Worm (Caenorhabditis elegans): ENCODE data around the gene sec-16A.2.

The sec-16A.2 gene

ce11 chrX:8261125-8261684 is 25.8 kb upstream of the sec-16A.2 start, which contains the start of gene M60.7:
Gene M60.7, minus strand, starts transcription at chrX:8261175.
- no peak for TF ChIP-seq Y22D7AL.16 (tag; optimal IDR thresholded peaks at IDR 0.05)
- TF ChIP-seq ztf-16 (tag; optimal IDR thresholded peaks at IDR 0.05) = no peak
- TF ChIP-seq ceh-31 (tag; optimal IDR thresholded peaks at IDR 0.05) = no peak
- no peak for TF ChIP-seq syd-9 (tag; optimal IDR thresholded peaks at IDR 0.05)
- no peak for TF ChIP-seq unc-55 (GFP tag; optimal IDR thresholded peaks at IDR 0.05)
- no peak for TF ChIP-seq odd-2 (tag; optimal IDR thresholded peaks at IDR 0.05)
- TF ChIP-seq sox-2 (GFP tag; IDR thresholded peaks at IDR 0.05) = no peak
- no peak for TF ChIP-seq ceh-2 (tag; optimal IDR thresholded peaks at IDR 0.05)
- no peak for TF ChIP-seq ceh-19 (GFP tag; optimal IDR thresholded peaks at IDR 0.05)
- no peak for TF ChIP-seq npax-4 (tag; optimal IDR thresholded peaks at IDR 0.05)
- no peak for TF ChIP-seq sdc-2 (tag; optimal IDR thresholded peaks at IDR 0.05)

ce11 chrX:8262734-8263133 is 24.3 kb upstream of the sec-16A.2 start:
- TF ChIP-seq ets-4 (tag; optimal IDR thresholded peaks at IDR 0.05) (no peak), nfya-1 (tag; optimal IDR thresholded peaks at IDR 0.05) (no peak), ceh-34 (tag; optimal IDR thresholded peaks at IDR 0.05) (no peak), unc-3 (GFP tag; conservative IDR thresholded peaks at IDR 0.05) (no peak), unc-3 (tag; optimal IDR thresholded peaks at IDR 0.05) (no peak), hlh-8 (tag; optimal IDR thresholded peaks at IDR 0.05) (no peak), che-1 (tag; optimal IDR thresholded peaks at IDR 0.05) (no peak), lin-11 (tag; optimal IDR thresholded peaks at IDR 0.05) (no peak), ceh-48 (tag; optimal IDR thresholded peaks at IDR 0.05) (no peak), ztf-16 (tag; optimal IDR thresholded peaks at IDR 0.05) (no peak), C38D4.7 (GFP tag; optimal IDR thresholded peaks at IDR 0.05) (no peak), eyg-1 (tag; optimal IDR thresholded peaks at IDR 0.05) (no peak), K09A11.1 (tag; optimal IDR thresholded peaks at IDR 0.05; ENCODE audit: insufficient read depth) (no peak), fkh-10 (GFP tag; optimal IDR thresholded peaks at IDR 0.05) (no peak), ref-2 (tag; optimal IDR thresholded peaks at IDR 0.05) (no peak), npax-4 (tag; optimal IDR thresholded peaks at IDR 0.05) (no peak), sdc-2 (tag; optimal IDR thresholded peaks at IDR 0.05) (no peak), Y22D7AL.16 (tag; optimal IDR thresholded peaks at IDR 0.05) (no peak), ceh-19 (GFP tag; optimal IDR thresholded peaks at IDR 0.05) (no peak)

- TF ChIP-seq ceh-31 (tag; optimal IDR thresholded peaks at IDR 0.05) (peak; percentile 14), ref-2 (tag; optimal IDR thresholded peaks at IDR 0.05) (no peak), nhr-11 (tag; optimal IDR thresholded peaks at IDR 0.05) (no peak), unc-42 (tag; optimal IDR thresholded peaks at IDR 0.05) (peak; percentile 54)
Observed at ce11 chrX:8268083-8268482, 19.0 kb upstream of the sec-16A.2 start.

- TF ChIP-seq ceh-19 (GFP tag; optimal IDR thresholded peaks at IDR 0.05) (no peak), ceh-6 (GFP tag; optimal IDR thresholded peaks at IDR 0.05) (no peak), hlh-6 (tag; optimal IDR thresholded peaks at IDR 0.05) (no peak), T23F11.4 (GFP tag; optimal IDR thresholded peaks at IDR 0.05) (no peak), ceh-31 (tag; optimal IDR thresholded peaks at IDR 0.05) (peak; percentile 11), ets-4 (tag; optimal IDR thresholded peaks at IDR 0.05) (no peak), hlh-8 (tag; optimal IDR thresholded peaks at IDR 0.05) (no peak)
Observed at ce11 chrX:8270971-8271553, 16.0 kb upstream of the sec-16A.2 start, which contains the start of gene cutl-29. Gene cutl-29, minus strand, starts transcription at chrX:8271021.

ce11 chrX:8273496-8273895 is 13.6 kb upstream of the sec-16A.2 start:
- peak; percentile 15 for TF ChIP-seq tbx-2 (tag; optimal IDR thresholded peaks at IDR 0.05)
- TF ChIP-seq ceh-31 (tag; optimal IDR thresholded peaks at IDR 0.05) = peak; percentile 28
- TF ChIP-seq ceh-9 (tag; optimal IDR thresholded peaks at IDR 0.05) = no peak
- peak; percentile 18 for TF ChIP-seq ref-2 (tag; optimal IDR thresholded peaks at IDR 0.05)

Data from whole organism, late embryonic.